Worm (Caenorhabditis elegans) whole organism, L3 larva: ENCODE results near the gene srr-10.
A peak's percentile ranks its signal among the peaks of the same experiment; 100 is the strongest.

Experiments
- R02D3.7 ChIP-seq: fragments of 150-350 bp; optimal IDR thresholded peaks from 2 replicates; lab custom pipeline; 2014; ENCODE audit warnings: missing biosample characterization, missing genetic modification characterization
- ZK546.5 ChIP-seq: sonication (generic microtip); optimal IDR thresholded peaks from 2 replicates; lab custom pipeline; 2017; ENCODE audit warnings: missing biosample characterization, missing genetic modification characterization
- aly-2 ChIP-seq: fragments of 150-350 bp; optimal IDR thresholded peaks from 2 replicates; lab custom pipeline; 2014; ENCODE audit warnings: missing biosample characterization, missing genetic modification characterization
- ama-1 ChIP-seq: fragments of 150-350 bp; optimal IDR thresholded peaks from 2 replicates; lab custom pipeline; 2018
- ceh-16 ChIP-seq: sonication (generic microtip); optimal IDR thresholded peaks from 2 replicates; lab custom pipeline; 2017; ENCODE audit warnings: missing biosample characterization, missing genetic modification characterization
- ceh-28 ChIP-seq: fragments of 150-350 bp; optimal IDR thresholded peaks from 2 replicates; lab custom pipeline; 2014; ENCODE audit warnings: missing biosample characterization, missing genetic modification reagents, missing genetic modification characterization
- ceh-82 ChIP-seq: fragments of 150-350 bp; optimal IDR thresholded peaks from 2 replicates; lab custom pipeline; 2014; ENCODE audit warnings: missing biosample characterization, missing genetic modification characterization
- ceh-9 ChIP-seq: sonication (generic microtip); optimal IDR thresholded peaks from 2 replicates; lab custom pipeline; 2018; ENCODE audit warnings: missing biosample characterization, missing genetic modification characterization
- daf-12 ChIP-seq: fragments of 150-350 bp; optimal IDR thresholded peaks from 2 replicates; lab custom pipeline; 2014; ENCODE audit warnings: missing biosample characterization, missing genetic modification reagents, missing genetic modification characterization
- egl-5 ChIP-seq: fragments of 150-350 bp; optimal IDR thresholded peaks from 2 replicates; lab custom pipeline; 2017; ENCODE audit warnings: missing biosample characterization, missing genetic modification reagents, missing genetic modification characterization, inconsistent platforms
- elt-1 ChIP-seq: fragments of 150-350 bp; optimal IDR thresholded peaks from 2 replicates; lab custom pipeline; 2014; ENCODE audit warnings: missing biosample characterization, missing genetic modification characterization
- elt-2 ChIP-seq: sonication (generic microtip); optimal IDR thresholded peaks from 2 replicates; lab custom pipeline; 2016; ENCODE audit warnings: missing genetic modification reagents, mild to moderate bottlenecking, missing genetic modification characterization, missing compliant biosample characterization
- elt-3 ChIP-seq, 3 experiments: fragments of 150-350 bp in 1 of 3; sonication (generic microtip) in 2 of 3; optimal IDR thresholded peaks; 2 replicates in 2 of 3; 4 replicates in 1 of 3; lab custom pipeline; 2014 to 2017; ENCODE audit warnings: missing biosample characterization in 3 of 3, missing genetic modification characterization in 3 of 3
- fkh-2 ChIP-seq: fragments of 150-350 bp; optimal IDR thresholded peaks from 2 replicates; lab custom pipeline; 2014; ENCODE audit warnings: missing biosample characterization, missing genetic modification reagents, missing genetic modification characterization
- fos-1 ChIP-seq: fragments of 150-350 bp; optimal IDR thresholded peaks from 2 replicates; lab custom pipeline; 2014; ENCODE audit warnings: missing biosample characterization, missing genetic modification characterization
- hmg-11 ChIP-seq: sonication (generic microtip); optimal IDR thresholded peaks from 2 replicates; lab custom pipeline; 2016; ENCODE audit warnings: missing genetic modification characterization, missing compliant biosample characterization
- jun-1 ChIP-seq: fragments of 150-350 bp; optimal IDR thresholded peaks from 2 replicates; lab custom pipeline; 2014; ENCODE audit warnings: missing biosample characterization, missing genetic modification reagents, missing genetic modification characterization
- lin-15B ChIP-seq: fragments of 150-350 bp; optimal IDR thresholded peaks from 2 replicates; lab custom pipeline; 2014; ENCODE audit warnings: missing biosample characterization, missing genetic modification characterization
- nhr-11 ChIP-seq: fragments of 150-350 bp; optimal IDR thresholded peaks from 2 replicates; lab custom pipeline; 2014; ENCODE audit warnings: missing biosample characterization, missing genetic modification characterization
- nhr-12 ChIP-seq: fragments of 150-350 bp; optimal IDR thresholded peaks from 2 replicates; lab custom pipeline; 2014; ENCODE audit warnings: missing biosample characterization, missing genetic modification characterization
- nhr-23 ChIP-seq: fragments of 150-350 bp; optimal IDR thresholded peaks from 2 replicates; lab custom pipeline; 2014; ENCODE audit warnings: missing biosample characterization, missing genetic modification reagents, missing genetic modification characterization
- nhr-237 ChIP-seq: fragments of 150-350 bp; optimal IDR thresholded peaks from 2 replicates; lab custom pipeline; 2014; ENCODE audit warnings: missing biosample characterization, missing genetic modification characterization
- nhr-25 ChIP-seq: sonication (generic microtip); optimal IDR thresholded peaks from 2 replicates; lab custom pipeline; 2017; ENCODE audit warnings: missing biosample characterization, missing genetic modification characterization
- nhr-28 ChIP-seq: fragments of 150-350 bp; optimal IDR thresholded peaks from 2 replicates; lab custom pipeline; 2014; ENCODE audit warnings: missing biosample characterization, missing genetic modification characterization
- nhr-43 ChIP-seq: sonication (generic microtip); optimal IDR thresholded peaks from 2 replicates; lab custom pipeline; 2016; ENCODE audit warnings: mild to moderate bottlenecking, missing genetic modification characterization, missing compliant biosample characterization; ENCODE audit not compliant: poor library complexity, severe bottlenecking
- nhr-67 ChIP-seq: fragments of 150-350 bp; optimal IDR thresholded peaks from 2 replicates; lab custom pipeline; 2014; ENCODE audit warnings: missing biosample characterization, missing genetic modification characterization
- nhr-76 ChIP-seq: fragments of 150-350 bp; sonication (generic microtip); optimal IDR thresholded peaks from 5 replicates; lab custom pipeline; 2014; ENCODE audit warnings: missing biosample characterization, missing genetic modification characterization
- nhr-77 ChIP-seq: fragments of 150-350 bp; optimal IDR thresholded peaks from 2 replicates; lab custom pipeline; 2014; ENCODE audit warnings: missing biosample characterization, missing genetic modification characterization
- pha-4 ChIP-seq: fragments of 150-350 bp; optimal IDR thresholded peaks from 2 replicates; lab custom pipeline; 2014; ENCODE audit warnings: missing biosample characterization, missing genetic modification reagents, missing genetic modification characterization
- pqm-1 ChIP-seq: fragments of 150-350 bp; optimal IDR thresholded peaks from 2 replicates; lab custom pipeline; 2017; ENCODE audit warnings: missing biosample characterization, missing genetic modification characterization, inconsistent platforms
- snpc-4 ChIP-seq: fragments of 150-350 bp; optimal IDR thresholded peaks from 2 replicates; lab custom pipeline; 2014; ENCODE audit warnings: missing biosample characterization, missing genetic modification characterization
- tbx-2 ChIP-seq: sonication (generic microtip); optimal IDR thresholded peaks from 2 replicates; lab custom pipeline; 2016; ENCODE audit warnings: mild to moderate bottlenecking, missing genetic modification characterization, missing compliant biosample characterization
- unc-62 ChIP-seq: fragments of 150-350 bp; sonication (generic microtip); optimal IDR thresholded peaks from 4 replicates; lab custom pipeline; 2014; ENCODE audit warnings: missing biosample characterization, missing genetic modification reagents, missing genetic modification characterization
- zag-1 ChIP-seq: fragments of 150-350 bp; optimal IDR thresholded peaks from 2 replicates; lab custom pipeline; 2014; ENCODE audit warnings: missing biosample characterization, missing genetic modification characterization
- ztf-4 ChIP-seq: fragments of 150-350 bp; optimal IDR thresholded peaks from 2 replicates; lab custom pipeline; 2014; ENCODE audit warnings: missing biosample characterization, missing genetic modification characterization

The srr-10 gene

ce11 chrV:7776029-7776628, 40.7 kb downstream of the srr-10 start, which contains the start of the genes rpl-39 and rps-30 (continued):
- peak; percentile 66 for TF ChIP-seq jun-1 (tag; lab: Kevin White, UChicago)
- TF ChIP-seq ceh-82 (tag; lab: Kevin White, UChicago): peak; percentile 77
- no peak for TF ChIP-seq nhr-67 (tag; lab: Kevin White, UChicago)
- peak; percentile 88 for TF ChIP-seq nhr-23
- TF ChIP-seq unc-62 (GFP tag; lab: Kevin White, UChicago): no peak
- TF ChIP-seq elt-3 (tag; optimal IDR thresholded peaks at IDR 0.05; lab: Kevin White, UChicago): peak in 1 of 3 experiments; percentile 77
- TF ChIP-seq daf-12 (tag; lab: Kevin White, UChicago): no peak
- TF ChIP-seq nhr-12 (tag; lab: Kevin White, UChicago): no peak
- TF ChIP-seq snpc-4 (tag; lab: Kevin White, UChicago): peak; percentile 62
- TF ChIP-seq, all 47 proteins: peak for 24

ce11 chrV:7777098-7777497, 41.7 kb downstream of the srr-10 start, which contains the start of gene C26F1.3:
TSS of gene C26F1.3 (plus strand) at chrV:7777300.
- TF ChIP-seq nhr-25 (tag; lab: Kevin White, UChicago) (no peak), elt-2 (no peak), nhr-43 (tag; lab: Kevin White, UChicago) (no peak), ceh-28 (tag; lab: Kevin White, UChicago) (no peak), tbx-2 (tag; lab: Kevin White, UChicago) (no peak), nhr-237 (tag; lab: Kevin White, UChicago) (no peak), pqm-1 (tag; lab: Kevin White, UChicago) (no peak), nhr-76 (tag; lab: Kevin White, UChicago) (no peak), lin-15B (no peak), R02D3.7 (no peak), snpc-4 (tag; lab: Kevin White, UChicago) (no peak), ceh-82 (tag; lab: Kevin White, UChicago) (no peak), jun-1 (tag; lab: Kevin White, UChicago) (no peak), aly-2 (no peak), nhr-77 (no peak), hmg-11 (no peak), elt-3 (tag; optimal IDR thresholded peaks at IDR 0.05; lab: Kevin White, UChicago) (no peak), nhr-67 (tag; lab: Kevin White, UChicago) (no peak), elt-1 (tag; lab: Kevin White, UChicago) (no peak), ztf-4 (tag; lab: Kevin White, UChicago) (no peak)

ce11 chrV:7778999-7779398, 43.6 kb downstream of the srr-10 start:
- no peak for TF ChIP-seq lin-15B
- TF ChIP-seq ZK546.5 (tag; lab: Kevin White, UChicago): no peak
- TF ChIP-seq nhr-67 (tag; lab: Kevin White, UChicago): no peak
- TF ChIP-seq nhr-76 (tag; lab: Kevin White, UChicago): no peak
- no peak for TF ChIP-seq nhr-28 (tag; lab: Kevin White, UChicago)

ce11 chrV:7781511-7781910, 46.1 kb downstream of the srr-10 start, which contains the start of gene cyp-32A1:
TSS of gene cyp-32A1 (plus strand) at chrV:7781811.
- TF ChIP-seq zag-1 (tag; lab: Kevin White, UChicago) (no peak), ceh-16 (tag; lab: Kevin White, UChicago) (no peak), fkh-2 (no peak), pqm-1 (tag; lab: Kevin White, UChicago) (no peak), elt-1 (tag; lab: Kevin White, UChicago) (no peak)

- TF ChIP-seq daf-12 (tag; lab: Kevin White, UChicago) (no peak), nhr-237 (tag; lab: Kevin White, UChicago) (no peak), ZK546.5 (tag; lab: Kevin White, UChicago) (no peak), ama-1 (lab: Kevin White, UChicago) (no peak), ceh-9 (tag; lab: Kevin White, UChicago) (no peak), elt-2 (no peak), ceh-82 (tag; lab: Kevin White, UChicago) (no peak), nhr-11 (tag; lab: Kevin White, UChicago) (no peak), nhr-76 (tag; lab: Kevin White, UChicago) (no peak), ceh-16 (tag; lab: Kevin White, UChicago) (no peak), nhr-23 (no peak), fos-1 (tag; lab: Kevin White, UChicago) (no peak), pha-4 (tag; lab: Kevin White, UChicago) (no peak), elt-3 (tag; optimal IDR thresholded peaks at IDR 0.05; lab: Kevin White, UChicago) (no peak), jun-1 (tag; lab: Kevin White, UChicago) (no peak), ceh-28 (tag; lab: Kevin White, UChicago) (no peak), egl-5 (tag; lab: Kevin White, UChicago) (no peak)
Observed at ce11 chrV:7785117-7785516, 49.7 kb downstream of the srr-10 start, which contains the start of gene C26F1.1. TSS of gene C26F1.1 (plus strand) at chrV:7785417.
